Worm (Caenorhabditis elegans) whole organism, L3 larva: ENCODE data around the gene nhr-128.

Experiments
- R02D3.7 ChIP-seq: fragments of 150-350 bp; optimal IDR thresholded peaks from 2 replicates; lab custom pipeline; 2014; ENCODE audit warnings: missing biosample characterization, missing genetic modification characterization
- ZK546.5 ChIP-seq: sonication (generic microtip); optimal IDR thresholded peaks from 2 replicates; lab custom pipeline; 2017; ENCODE audit warnings: missing biosample characterization, missing genetic modification characterization
- aly-2 ChIP-seq: fragments of 150-350 bp; optimal IDR thresholded peaks from 2 replicates; lab custom pipeline; 2014; ENCODE audit warnings: missing biosample characterization, missing genetic modification characterization
- ama-1 ChIP-seq: fragments of 150-350 bp; optimal IDR thresholded peaks from 2 replicates; lab custom pipeline; 2018
- ceh-28 ChIP-seq: fragments of 150-350 bp; optimal IDR thresholded peaks from 2 replicates; lab custom pipeline; 2014; ENCODE audit warnings: missing biosample characterization, missing genetic modification reagents, missing genetic modification characterization
- ceh-82 ChIP-seq: fragments of 150-350 bp; optimal IDR thresholded peaks from 2 replicates; lab custom pipeline; 2014; ENCODE audit warnings: missing biosample characterization, missing genetic modification characterization
- ceh-9 ChIP-seq: sonication (generic microtip); optimal IDR thresholded peaks from 2 replicates; lab custom pipeline; 2018; ENCODE audit warnings: missing biosample characterization, missing genetic modification characterization
- egl-27 ChIP-seq: sonication (generic microtip); optimal IDR thresholded peaks from 4 replicates; lab custom pipeline; 2017; ENCODE audit warnings: missing biosample characterization, missing genetic modification reagents, missing genetic modification characterization
- elt-1 ChIP-seq: fragments of 150-350 bp; optimal IDR thresholded peaks from 2 replicates; lab custom pipeline; 2014; ENCODE audit warnings: missing biosample characterization, missing genetic modification characterization
- elt-2 ChIP-seq: sonication (generic microtip); optimal IDR thresholded peaks from 2 replicates; lab custom pipeline; 2016; ENCODE audit warnings: missing genetic modification reagents, mild to moderate bottlenecking, missing genetic modification characterization, missing compliant biosample characterization
- fkh-2 ChIP-seq: fragments of 150-350 bp; optimal IDR thresholded peaks from 2 replicates; lab custom pipeline; 2014; ENCODE audit warnings: missing biosample characterization, missing genetic modification reagents, missing genetic modification characterization
- fos-1 ChIP-seq: fragments of 150-350 bp; optimal IDR thresholded peaks from 2 replicates; lab custom pipeline; 2014; ENCODE audit warnings: missing biosample characterization, missing genetic modification characterization
- hmg-11 ChIP-seq: sonication (generic microtip); optimal IDR thresholded peaks from 2 replicates; lab custom pipeline; 2016; ENCODE audit warnings: missing genetic modification characterization, missing compliant biosample characterization
- jun-1 ChIP-seq: fragments of 150-350 bp; optimal IDR thresholded peaks from 2 replicates; lab custom pipeline; 2014; ENCODE audit warnings: missing biosample characterization, missing genetic modification reagents, missing genetic modification characterization
- lin-39 ChIP-seq: fragments of 150-350 bp; optimal IDR thresholded peaks from 2 replicates; lab custom pipeline; 2018; ENCODE audit warnings: missing biosample characterization, missing genetic modification reagents, missing genetic modification characterization
- lsy-12 ChIP-seq: sonication (generic microtip); optimal IDR thresholded peaks from 2 replicates; lab custom pipeline; 2016; ENCODE audit warnings: mild to moderate bottlenecking, missing genetic modification characterization, missing compliant biosample characterization
- mdl-1 ChIP-seq: fragments of 150-350 bp; optimal IDR thresholded peaks from 2 replicates; lab custom pipeline; 2014; ENCODE audit warnings: missing biosample characterization, missing genetic modification characterization
- mml-1 ChIP-seq: fragments of 150-350 bp; sonication (generic microtip); optimal IDR thresholded peaks from 3 replicates; lab custom pipeline; 2014; ENCODE audit warnings: missing biosample characterization, missing genetic modification characterization
- nfya-1 ChIP-seq: sonication (generic microtip); optimal IDR thresholded peaks from 2 replicates; lab custom pipeline; 2017; ENCODE audit warnings: missing genetic modification characterization, mild to moderate bottlenecking, missing compliant biosample characterization, antibody characterized with exemption, moderate library complexity; ENCODE audit not compliant: insufficient read depth
- nhr-12 ChIP-seq: fragments of 150-350 bp; optimal IDR thresholded peaks from 2 replicates; lab custom pipeline; 2014; ENCODE audit warnings: missing biosample characterization, missing genetic modification characterization
- nhr-23 ChIP-seq: fragments of 150-350 bp; optimal IDR thresholded peaks from 2 replicates; lab custom pipeline; 2014; ENCODE audit warnings: missing biosample characterization, missing genetic modification reagents, missing genetic modification characterization
- nhr-25 ChIP-seq: sonication (generic microtip); optimal IDR thresholded peaks from 2 replicates; lab custom pipeline; 2017; ENCODE audit warnings: missing biosample characterization, missing genetic modification characterization
- nhr-28 ChIP-seq: fragments of 150-350 bp; optimal IDR thresholded peaks from 2 replicates; lab custom pipeline; 2014; ENCODE audit warnings: missing biosample characterization, missing genetic modification characterization
- nhr-43 ChIP-seq: sonication (generic microtip); optimal IDR thresholded peaks from 2 replicates; lab custom pipeline; 2016; ENCODE audit warnings: mild to moderate bottlenecking, missing genetic modification characterization, missing compliant biosample characterization; ENCODE audit not compliant: poor library complexity, severe bottlenecking
- nhr-67 ChIP-seq: fragments of 150-350 bp; optimal IDR thresholded peaks from 2 replicates; lab custom pipeline; 2014; ENCODE audit warnings: missing biosample characterization, missing genetic modification characterization
- nhr-76 ChIP-seq: fragments of 150-350 bp; sonication (generic microtip); optimal IDR thresholded peaks from 5 replicates; lab custom pipeline; 2014; ENCODE audit warnings: missing biosample characterization, missing genetic modification characterization
- nhr-77 ChIP-seq: fragments of 150-350 bp; optimal IDR thresholded peaks from 2 replicates; lab custom pipeline; 2014; ENCODE audit warnings: missing biosample characterization, missing genetic modification characterization
- pha-4 ChIP-seq: fragments of 150-350 bp; optimal IDR thresholded peaks from 2 replicates; lab custom pipeline; 2014; ENCODE audit warnings: missing biosample characterization, missing genetic modification reagents, missing genetic modification characterization
- pqm-1 ChIP-seq: fragments of 150-350 bp; optimal IDR thresholded peaks from 2 replicates; lab custom pipeline; 2017; ENCODE audit warnings: missing biosample characterization, missing genetic modification characterization, inconsistent platforms
- skn-1 ChIP-seq: fragments of 150-350 bp; optimal IDR thresholded peaks from 2 replicates; lab custom pipeline; 2014; ENCODE audit warnings: missing biosample characterization, missing genetic modification characterization
- snpc-4 ChIP-seq: fragments of 150-350 bp; optimal IDR thresholded peaks from 2 replicates; lab custom pipeline; 2014; ENCODE audit warnings: missing biosample characterization, missing genetic modification characterization
- tbx-2 ChIP-seq: sonication (generic microtip); optimal IDR thresholded peaks from 2 replicates; lab custom pipeline; 2016; ENCODE audit warnings: mild to moderate bottlenecking, missing genetic modification characterization, missing compliant biosample characterization
- unc-39 ChIP-seq: sonication (generic microtip); optimal IDR thresholded peaks from 4 replicates; lab custom pipeline; 2017; ENCODE audit warnings: missing biosample characterization, missing genetic modification characterization
- unc-62 ChIP-seq: fragments of 150-350 bp; sonication (generic microtip); optimal IDR thresholded peaks from 4 replicates; lab custom pipeline; 2014; ENCODE audit warnings: missing biosample characterization, missing genetic modification reagents, missing genetic modification characterization
- ztf-11 ChIP-seq: fragments of 150-350 bp; optimal IDR thresholded peaks from 2 replicates; lab custom pipeline; 2014; ENCODE audit warnings: missing biosample characterization, missing genetic modification characterization
- ztf-4 ChIP-seq: fragments of 150-350 bp; optimal IDR thresholded peaks from 2 replicates; lab custom pipeline; 2014; ENCODE audit warnings: missing biosample characterization, missing genetic modification characterization

The nhr-128 gene

ce11 chrV:2192117-2192516 lies 29.7 kb upstream of the nhr-128 start, which contains the start of gene nhr-13:
TSS of gene nhr-13 (plus strand) at chrV:2192485.
- no peak for TF ChIP-seq ZK546.5 (tag; lab: Kevin White, UChicago)
- peak; percentile 14 for TF ChIP-seq skn-1 (tag; lab: Kevin White, UChicago)
- no peak for TF ChIP-seq nhr-12 (tag; lab: Kevin White, UChicago)
- TF ChIP-seq ceh-28: no peak
- TF ChIP-seq hmg-11 (tag; lab: Kevin White, UChicago): peak; percentile 30
- peak; percentile 42 for TF ChIP-seq elt-2 (tag; lab: Kevin White, UChicago)
- peak; percentile 4 for TF ChIP-seq nfya-1
- TF ChIP-seq pha-4: peak; percentile 9

- TF ChIP-seq ztf-4 (tag; lab: Kevin White, UChicago) (no peak), nhr-28 (tag; lab: Kevin White, UChicago) (no peak), nhr-23 (tag; lab: Kevin White, UChicago) (no peak), lsy-12 (no peak), elt-1 (tag; lab: Kevin White, UChicago) (no peak), unc-62 (GFP tag; lab: Kevin White, UChicago) (no peak), ceh-28 (no peak)
Observed at ce11 chrV:2199594-2199993, 22.3 kb upstream of the nhr-128 start.

ce11 chrV:2200402-2200801 lies 21.5 kb upstream of the nhr-128 start:
- no peak for TF ChIP-seq ama-1 (lab: Kevin White, UChicago)
- no peak for TF ChIP-seq elt-1 (tag; lab: Kevin White, UChicago)
- TF ChIP-seq mdl-1 (tag; lab: Kevin White, UChicago): no peak
- TF ChIP-seq nhr-77: no peak
- TF ChIP-seq skn-1 (tag; lab: Kevin White, UChicago): no peak
- TF ChIP-seq nhr-23 (tag; lab: Kevin White, UChicago): no peak
- TF ChIP-seq lin-39 (tag; lab: Kevin White, UChicago): no peak
- no peak for TF ChIP-seq jun-1
- TF ChIP-seq ztf-4 (tag; lab: Kevin White, UChicago): no peak
- TF ChIP-seq snpc-4: no peak
- no peak for TF ChIP-seq ceh-9 (tag; lab: Kevin White, UChicago)
- no peak for TF ChIP-seq pqm-1 (tag; lab: Kevin White, UChicago)
- no peak for TF ChIP-seq tbx-2 (tag; lab: Kevin White, UChicago)
- no peak for TF ChIP-seq ceh-82 (tag; lab: Kevin White, UChicago)
- TF ChIP-seq ztf-11 (tag; lab: Kevin White, UChicago): no peak
- no peak for TF ChIP-seq nhr-25 (tag; lab: Kevin White, UChicago)
- no peak for TF ChIP-seq mml-1 (tag; lab: Kevin White, UChicago)
- TF ChIP-seq nhr-67 (tag; lab: Kevin White, UChicago): no peak
- TF ChIP-seq fkh-2: no peak

- TF ChIP-seq unc-39 (tag; lab: Kevin White, UChicago) (no peak), pha-4 (peak; percentile 61), elt-2 (tag; lab: Kevin White, UChicago) (peak; percentile 65), pqm-1 (tag; lab: Kevin White, UChicago) (peak; percentile 70)
Observed at ce11 chrV:2201240-2201639, 20.6 kb upstream of the nhr-128 start, which contains the start of gene cyp-32B1. TSS of gene cyp-32B1 (minus strand) at chrV:2201415.

- TF ChIP-seq nhr-23 (tag; lab: Kevin White, UChicago) (no peak), egl-27 (tag; lab: Kevin White, UChicago) (no peak), jun-1 (no peak), elt-2 (tag; lab: Kevin White, UChicago) (no peak), R02D3.7 (tag; lab: Kevin White, UChicago) (no peak), ceh-9 (tag; lab: Kevin White, UChicago) (no peak), mdl-1 (tag; lab: Kevin White, UChicago) (no peak), nhr-67 (tag; lab: Kevin White, UChicago) (no peak), nhr-76 (no peak), nhr-43 (tag; lab: Kevin White, UChicago) (no peak), nhr-25 (tag; lab: Kevin White, UChicago) (no peak), pqm-1 (tag; lab: Kevin White, UChicago) (no peak), ZK546.5 (tag; lab: Kevin White, UChicago) (no peak), fos-1 (tag; lab: Kevin White, UChicago) (no peak), skn-1 (tag; lab: Kevin White, UChicago) (no peak), unc-62 (GFP tag; lab: Kevin White, UChicago) (no peak), lsy-12 (no peak), aly-2 (no peak)
Observed at ce11 chrV:2204080-2204479, 17.8 kb upstream of the nhr-128 start, which contains the start of gene cyp-33C12. TSS of gene cyp-33C12 (minus strand) at chrV:2204400.
